Worm (Caenorhabditis elegans): ENCODE data around the gene T22C8.3.

- no peak for TF ChIP-seq blmp-1 (tag; optimal IDR thresholded peaks at IDR 0.05)
- no peak for TF ChIP-seq pha-4 (tag; optimal IDR thresholded peaks at IDR 0.05)
- no peak for TF ChIP-seq nhr-12 (tag; optimal IDR thresholded peaks at IDR 0.05)
- TF ChIP-seq snpc-4 (tag; optimal IDR thresholded peaks at IDR 0.05), result no peak
- no peak for TF ChIP-seq nhr-76 (tag; optimal IDR thresholded peaks at IDR 0.05)
- no peak for TF ChIP-seq mls-2 (tag; optimal IDR thresholded peaks at IDR 0.05)
- TF ChIP-seq ztf-11 (tag; optimal IDR thresholded peaks at IDR 0.05), result no peak
- TF ChIP-seq drap-1 (GFP tag; optimal IDR thresholded peaks at IDR 0.05), result no peak
- TF ChIP-seq lsy-2 (tag; optimal IDR thresholded peaks at IDR 0.05), result no peak
- TF ChIP-seq elt-3 (tag; optimal IDR thresholded peaks at IDR 0.05), result no peak
Measured at ce11 chrII:8623396-8623795, 1.6 kb upstream of the T22C8.3 start, which contains the start of gene T22C8.4.

All from whole organism, mixed stage, embryonic.